Fruit fly (Drosophila melanogaster): Measurements from ENCODE around the gene FoxK.
A peak's percentile ranks its signal among the peaks of the same experiment; 100 is the strongest.

Gene FoxK

DNA sequence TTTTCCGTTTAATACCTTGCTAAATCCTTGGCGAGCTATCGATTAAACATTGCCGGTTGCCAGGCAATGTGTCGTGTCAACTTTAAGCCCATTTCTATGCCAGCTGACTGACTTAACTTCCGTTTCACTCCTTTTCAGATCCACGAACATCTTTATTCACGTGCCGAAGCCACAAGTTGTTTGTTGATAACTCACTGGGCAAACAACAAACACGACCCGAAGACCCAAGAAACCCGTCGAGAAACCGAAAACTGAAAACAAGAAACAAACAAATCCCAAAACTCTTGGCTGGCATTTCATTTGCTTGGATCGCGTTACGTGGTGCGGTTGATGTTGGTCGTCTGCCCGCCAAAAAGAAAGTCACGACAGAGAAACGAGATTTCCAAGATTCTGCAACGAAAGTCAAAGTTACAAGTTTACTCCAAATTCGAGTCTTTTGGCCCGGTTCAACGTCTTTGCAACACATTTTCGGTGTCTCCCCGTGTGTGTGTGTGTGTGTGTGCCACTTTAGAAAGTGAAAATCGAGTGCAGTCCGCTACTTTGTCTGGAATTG, 30.2 kb upstream of the FoxK start, which contains the start of gene CG6216 (continued):
- TF ChIP-seq oc (tag; optimal IDR thresholded peaks at IDR 0.05) = peak; percentile 38
- no peak for TF ChIP-seq CG12299 (tag; optimal IDR thresholded peaks at IDR 0.05)
- TF ChIP-seq CG1024 (GFP tag; IDR thresholded peaks at IDR 0.05) = no peak
- no peak for TF ChIP-seq CG14860 (GFP tag; IDR thresholded peaks at IDR 0.05; ENCODE audit: partially characterized antibody)
- TF ChIP-seq pita (GFP tag; optimal IDR thresholded peaks at IDR 0.05) = no peak
- TF ChIP-seq nom (GFP tag; optimal IDR thresholded peaks at IDR 0.05) = no peak

DNA sequence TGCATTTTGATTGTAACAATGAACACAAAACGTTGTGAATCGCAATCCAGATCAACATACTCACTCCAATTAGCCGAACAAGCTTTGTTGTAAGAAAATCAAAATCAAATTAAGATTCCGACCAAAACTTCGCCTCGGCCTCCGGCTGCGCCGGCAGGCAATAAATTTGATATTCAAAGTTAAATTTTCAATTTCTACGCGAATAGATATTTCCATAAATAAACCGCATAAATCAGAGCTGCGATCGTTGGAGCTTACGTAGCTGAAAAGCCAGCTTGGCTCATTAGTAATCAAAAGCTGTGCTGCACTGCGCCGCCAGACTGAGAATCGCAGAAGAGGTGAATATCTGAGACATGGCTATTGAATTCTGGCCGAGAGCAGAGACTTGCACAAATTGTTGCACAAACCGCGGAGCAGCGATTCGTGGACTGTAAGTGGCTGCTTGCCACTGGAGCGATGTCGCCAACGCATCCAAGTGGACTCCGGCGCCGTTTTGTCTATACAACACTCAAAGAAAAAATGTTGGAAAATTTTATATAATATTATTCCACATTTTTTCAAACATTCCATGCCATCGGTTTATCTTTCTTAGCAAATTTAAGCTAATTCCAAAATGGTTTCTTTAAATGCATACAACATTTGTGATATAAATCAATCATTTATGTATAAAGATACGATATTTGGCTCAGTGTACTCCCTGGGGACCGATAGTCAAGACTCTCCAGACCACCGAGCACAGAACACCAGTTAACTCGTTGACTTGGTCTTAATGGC, 28.1 kb upstream of the FoxK start:
- no peak for TF ChIP-seq fu2 (GFP tag; optimal IDR thresholded peaks at IDR 0.05)
- peak; percentile 68 for TF ChIP-seq CG17359 (tag; optimal IDR thresholded peaks at IDR 0.05)
- peak; percentile 65 for TF ChIP-seq phol (tag; optimal IDR thresholded peaks at IDR 0.05)
- TF ChIP-seq CHES-1-like (GFP tag; optimal IDR thresholded peaks at IDR 0.05) = no peak
- TF ChIP-seq CG12155 (GFP tag; optimal IDR thresholded peaks at IDR 0.05) = no peak
- no peak for TF ChIP-seq BEAF-32 (GFP tag; optimal IDR thresholded peaks at IDR 0.05)
- TF ChIP-seq CG10565 (GFP tag; optimal IDR thresholded peaks at IDR 0.05) = no peak
- peak; percentile 38 for TF ChIP-seq CG4707 (GFP tag; optimal IDR thresholded peaks at IDR 0.05)
- TF ChIP-seq mirr (GFP tag; optimal IDR thresholded peaks at IDR 0.05) = no peak
- 0 out of 3 replicates have a peak, but pooled peaks have one; percentile 30 for TF ChIP-seq gce (GFP tag; IDR thresholded peaks at IDR 0.05)
- no peak for TF ChIP-seq corto (GFP tag; optimal IDR thresholded peaks at IDR 0.05)
- TF ChIP-seq ranshi (GFP tag; IDR thresholded peaks at IDR 0.05) = 0 out of 2 replicates have a peak, but pooled peaks have one; percentile 35
- no peak for TF ChIP-seq Opbp (GFP tag; IDR thresholded peaks at IDR 0.05; ENCODE audit: partially characterized antibody)
- TF ChIP-seq CG2889 (GFP tag; IDR thresholded peaks at IDR 0.05) = no peak
- TF ChIP-seq sd (tag; optimal IDR thresholded peaks at IDR 0.05) = peak; percentile 47
- peak; percentile 18 for TF ChIP-seq CG5245 (GFP tag; optimal IDR thresholded peaks at IDR 0.05)
- no peak for TF ChIP-seq CG4328 (GFP tag; optimal IDR thresholded peaks at IDR 0.05)
- TF ChIP-seq CG10431 (GFP tag; optimal IDR thresholded peaks at IDR 0.05) = no peak
- TF ChIP-seq amos (GFP tag; IDR thresholded peaks at IDR 0.05; ENCODE audit: partially characterized antibody) = no peak
- no peak for TF ChIP-seq CG13123 (GFP tag; optimal IDR thresholded peaks at IDR 0.05)
- TF ChIP-seq Max (GFP tag; optimal IDR thresholded peaks at IDR 0.05) = peak; percentile 13
- TF ChIP-seq lilli (GFP tag; optimal IDR thresholded peaks at IDR 0.05) = no peak
- peak; percentile 60 for TF ChIP-seq Awh (GFP tag; IDR thresholded peaks at IDR 0.05)
- TF ChIP-seq tup (GFP tag; optimal IDR thresholded peaks at IDR 0.05) = no peak
- no peak for TF ChIP-seq pan (optimal IDR thresholded peaks at IDR 0.05)
- TF ChIP-seq pan (GFP tag; optimal IDR thresholded peaks at IDR 0.05 in 1 of 2, IDR thresholded peaks at IDR 0.05 in 1 of 2) = peak in 1 of 2 experiments; percentile 52
- TF ChIP-seq HmgZ (tag; optimal IDR thresholded peaks at IDR 0.05) = no peak
- no peak for TF ChIP-seq gsb (GFP tag; IDR thresholded peaks at IDR 0.05)
- no peak for TF ChIP-seq pum (GFP tag; optimal IDR thresholded peaks at IDR 0.05)
- TF ChIP-seq vfl (GFP tag; optimal IDR thresholded peaks at IDR 0.05) = no peak
- TF ChIP-seq Oaz (GFP tag; IDR thresholded peaks at IDR 0.05) = no peak
- no peak for TF ChIP-seq Gsc (GFP tag; IDR thresholded peaks at IDR 0.05)
- TF ChIP-seq crc (GFP tag; optimal IDR thresholded peaks at IDR 0.05) = no peak
- no peak for TF ChIP-seq Doc2 (GFP tag; IDR thresholded peaks at IDR 0.05)
- TF ChIP-seq CG10959 (GFP tag; IDR thresholded peaks at IDR 0.05) = no peak
- no peak for TF ChIP-seq org-1 (GFP tag; optimal IDR thresholded peaks at IDR 0.05)
- peak; percentile 70 for TF ChIP-seq dysf (GFP tag; IDR thresholded peaks at IDR 0.05)
- TF ChIP-seq tap (tag; optimal IDR thresholded peaks at IDR 0.05) = peak; percentile 42
- no peak for TF ChIP-seq run (tag; optimal IDR thresholded peaks at IDR 0.05)
- TF ChIP-seq btn (GFP tag; optimal IDR thresholded peaks at IDR 0.05) = no peak
- no peak for TF ChIP-seq slou (GFP tag; optimal IDR thresholded peaks at IDR 0.05)
- no peak for TF ChIP-seq cad (GFP tag; optimal IDR thresholded peaks at IDR 0.05)
